Fruit fly (Drosophila melanogaster) whole organism, prepupa: ENCODE results near the gene GNBP1.
A peak's percentile ranks its signal among the peaks of the same experiment; 100 is the strongest.

ENCODE experiments used
- Blimp-1 ChIP-seq: fragments of 200-800 bp; sonication (Bioruptor generic); optimal IDR thresholded peaks from 3 replicates; lab custom pipeline; 2017; ENCODE audit warnings: missing biosample characterization, missing genetic modification characterization, mild to moderate bottlenecking, moderate library complexity, missing genetic modification reagents
- CG10631 ChIP-seq: fragments of 200-800 bp; sonication (Bioruptor generic); optimal IDR thresholded peaks from 2 replicates; lab custom pipeline; 2016; ENCODE audit warnings: missing biosample characterization, missing genetic modification characterization
- CG11294 ChIP-seq: fragments of 200-800 bp; sonication (Bioruptor generic); IDR thresholded peaks from 2 replicates; pipeline ENCODE4 v1.3.6; 2022; ENCODE audit warnings: missing biosample characterization, missing genetic modification characterization
- CG11902 ChIP-seq: fragments of 200-800 bp; sonication (Bioruptor generic); optimal IDR thresholded peaks from 3 replicates; lab custom pipeline; 2016; ENCODE audit warnings: missing biosample characterization, missing genetic modification characterization
- CG15336 ChIP-seq: fragments of 200-800 bp; sonication (Bioruptor generic); IDR thresholded peaks from 2 replicates; pipeline ENCODE4 v1.3.6; 2022; ENCODE audit warnings: missing biosample characterization, missing genetic modification characterization
- CG31627 ChIP-seq: fragments of 200-800 bp; sonication (Bioruptor generic); optimal IDR thresholded peaks from 3 replicates; lab custom pipeline; 2016; ENCODE audit warnings: missing biosample characterization, missing genetic modification characterization
- CG32006 ChIP-seq: fragments of 200-800 bp; sonication (Bioruptor generic); optimal IDR thresholded peaks from 3 replicates; lab custom pipeline; 2017; ENCODE audit warnings: missing biosample characterization, mild to moderate bottlenecking, missing genetic modification characterization
- CG34406 ChIP-seq: fragments of 200-800 bp; sonication (Bioruptor generic); optimal IDR thresholded peaks from 3 replicates; lab custom pipeline; 2016; ENCODE audit warnings: missing biosample characterization, missing genetic modification characterization
- CG3919 ChIP-seq: fragments of 200-800 bp; sonication (Bioruptor generic); optimal IDR thresholded peaks from 3 replicates; lab custom pipeline; 2016; ENCODE audit warnings: missing biosample characterization, missing genetic modification characterization
- CG4318 ChIP-seq: fragments of 200-800 bp; sonication (Bioruptor generic); optimal IDR thresholded peaks from 3 replicates; lab custom pipeline; 2017; ENCODE audit warnings: missing biosample characterization, mild to moderate bottlenecking, missing genetic modification characterization
- CG6276 ChIP-seq: fragments of 200-800 bp; sonication (Bioruptor generic); optimal IDR thresholded peaks from 2 replicates; lab custom pipeline; 2017; ENCODE audit warnings: missing biosample characterization, mild to moderate bottlenecking, missing genetic modification characterization
- CG6792 ChIP-seq: fragments of 200-800 bp; sonication (Bioruptor generic); optimal IDR thresholded peaks from 3 replicates; lab custom pipeline; 2016; ENCODE audit warnings: missing biosample characterization, missing genetic modification characterization
- CG6808 ChIP-seq: fragments of 200-800 bp; sonication (Bioruptor generic); optimal IDR thresholded peaks from 3 replicates; lab custom pipeline; 2017; ENCODE audit warnings: missing biosample characterization, missing genetic modification characterization, mild to moderate bottlenecking, moderate library complexity, missing genetic modification reagents
- CG8119 ChIP-seq: fragments of 200-800 bp; sonication (Bioruptor generic); IDR thresholded peaks from 3 replicates; pipeline ENCODE4 v1.3.6; 2022; ENCODE audit warnings: missing biosample characterization, missing genetic modification characterization
- CG8632 ChIP-seq: fragments of 200-800 bp; sonication (Bioruptor generic); optimal IDR thresholded peaks from 3 replicates; lab custom pipeline; 2016; ENCODE audit warnings: missing biosample characterization, missing genetic modification characterization
- CG9139 ChIP-seq: fragments of 200-800 bp; sonication (Bioruptor generic); optimal IDR thresholded peaks from 3 replicates; lab custom pipeline; 2017; ENCODE audit warnings: missing biosample characterization, mild to moderate bottlenecking, missing genetic modification characterization
- Eip75B ChIP-seq: fragments of 200-800 bp; sonication (Bioruptor generic); optimal IDR thresholded peaks from 3 replicates; lab custom pipeline; 2016; ENCODE audit warnings: missing biosample characterization, missing genetic modification characterization
- Eip78C ChIP-seq: fragments of 200-800 bp; sonication (Bioruptor generic); peaks from one replicate; lab custom pipeline; 2016; ENCODE audit warnings: missing biosample characterization, missing genetic modification characterization
- Ets21C ChIP-seq: fragments of 200-800 bp; sonication (Bioruptor generic); optimal IDR thresholded peaks from 3 replicates; lab custom pipeline; 2016; ENCODE audit warnings: missing biosample characterization, missing genetic modification characterization
- Ets96B ChIP-seq: fragments of 200-800 bp; optimal IDR thresholded peaks from 2 replicates; lab custom pipeline; 2019; ENCODE audit warnings: missing biosample characterization, mild to moderate bottlenecking, missing genetic modification characterization, moderate library complexity
- Hr39 ChIP-seq: fragments of 200-800 bp; sonication (Bioruptor generic); optimal IDR thresholded peaks from 2 replicates; lab custom pipeline; 2016; ENCODE audit warnings: missing biosample characterization, missing genetic modification characterization
- Hr4 ChIP-seq: fragments of 200-800 bp; sonication (Bioruptor generic); optimal IDR thresholded peaks from 3 replicates; lab custom pipeline; 2016; ENCODE audit warnings: missing biosample characterization, missing genetic modification characterization
- Lpt ChIP-seq: fragments of 200-800 bp; sonication (Bioruptor generic); optimal IDR thresholded peaks from 3 replicates; lab custom pipeline; 2016; ENCODE audit warnings: missing biosample characterization, missing genetic modification characterization
- Met ChIP-seq: fragments of 200-800 bp; sonication (Bioruptor generic); optimal IDR thresholded peaks from 3 replicates; lab custom pipeline; 2016; ENCODE audit warnings: missing biosample characterization, missing genetic modification characterization
- OdsH ChIP-seq: fragments of 200-800 bp; sonication (Bioruptor generic); optimal IDR thresholded peaks from 3 replicates; lab custom pipeline; 2016; ENCODE audit warnings: missing biosample characterization, missing genetic modification characterization
- Smox ChIP-seq: fragments of 200-800 bp; sonication (Bioruptor generic); optimal IDR thresholded peaks from 3 replicates; lab custom pipeline; 2016; ENCODE audit warnings: missing biosample characterization, missing genetic modification characterization
- Sox102F ChIP-seq: fragments of 200-800 bp; sonication (Bioruptor generic); optimal IDR thresholded peaks from 2 replicates; lab custom pipeline; 2016; ENCODE audit warnings: missing biosample characterization, mild to moderate bottlenecking, missing genetic modification characterization
- Sox14 ChIP-seq: fragments of 200-800 bp; sonication (Bioruptor generic); optimal IDR thresholded peaks from 3 replicates; lab custom pipeline; 2016; ENCODE audit warnings: missing biosample characterization, missing genetic modification characterization
- Sox15 ChIP-seq: fragments of 200-800 bp; sonication (Bioruptor generic); optimal IDR thresholded peaks from 3 replicates; lab custom pipeline; 2016; ENCODE audit warnings: missing biosample characterization, missing genetic modification characterization
- achi ChIP-seq: fragments of 200-800 bp; sonication (Bioruptor generic); optimal IDR thresholded peaks from 3 replicates; lab custom pipeline; 2016; ENCODE audit warnings: missing biosample characterization, missing genetic modification characterization
- acj6 ChIP-seq: fragments of 200-800 bp; sonication (Bioruptor generic); optimal IDR thresholded peaks from 3 replicates; lab custom pipeline; 2016; ENCODE audit warnings: missing biosample characterization, missing genetic modification characterization
- cyc ChIP-seq: fragments of 200-800 bp; sonication (Bioruptor generic); optimal IDR thresholded peaks from 3 replicates; lab custom pipeline; 2016; ENCODE audit warnings: missing biosample characterization, missing genetic modification characterization
- dsx ChIP-seq: fragments of 200-800 bp; optimal IDR thresholded peaks from 3 replicates; lab custom pipeline; 2019; ENCODE audit warnings: missing biosample characterization, mild to moderate bottlenecking, missing genetic modification characterization, moderate library complexity; ENCODE audit not compliant: poor library complexity, severe bottlenecking
- esn ChIP-seq: fragments of 200-800 bp; sonication (Bioruptor generic); optimal IDR thresholded peaks from 2 replicates; lab custom pipeline; 2016; ENCODE audit warnings: missing biosample characterization, mild to moderate bottlenecking, missing genetic modification characterization, moderate library complexity
- fd59A ChIP-seq: fragments of 200-800 bp; sonication (Bioruptor generic); optimal IDR thresholded peaks from 2 replicates; lab custom pipeline; 2017; ENCODE audit warnings: missing biosample characterization, mild to moderate bottlenecking, missing genetic modification characterization, missing genetic modification reagents
- fd85E ChIP-seq: fragments of 200-800 bp; sonication (Bioruptor generic); optimal IDR thresholded peaks from 3 replicates; lab custom pipeline; 2016; ENCODE audit warnings: missing biosample characterization, missing genetic modification characterization
- fkh ChIP-seq: fragments of 200-800 bp; sonication (Bioruptor generic); optimal IDR thresholded peaks from 3 replicates; lab custom pipeline; 2017; ENCODE audit warnings: missing biosample characterization, mild to moderate bottlenecking, missing genetic modification characterization, moderate library complexity
- lz ChIP-seq: fragments of 200-800 bp; sonication (Bioruptor generic); optimal IDR thresholded peaks from 3 replicates; lab custom pipeline; 2016; ENCODE audit warnings: missing biosample characterization, missing genetic modification characterization
- net ChIP-seq: fragments of 200-800 bp; sonication (Bioruptor generic); optimal IDR thresholded peaks from 3 replicates; lab custom pipeline; 2016; ENCODE audit warnings: missing biosample characterization, missing genetic modification characterization
- salr ChIP-seq, 2 experiments: fragments of 200-800 bp; sonication (Bioruptor generic); optimal IDR thresholded peaks; 3 replicates each; lab custom pipeline; 2016 to 2018; ENCODE audit warnings: missing biosample characterization in 2 of 2, missing genetic modification characterization in 2 of 2, mild to moderate bottlenecking in 1 of 2
- spab ChIP-seq: fragments of 200-800 bp; sonication (Bioruptor generic); optimal IDR thresholded peaks from 2 replicates; lab custom pipeline; 2017; ENCODE audit warnings: missing biosample characterization, mild to moderate bottlenecking, missing genetic modification characterization, missing genetic modification reagents
- svp ChIP-seq: fragments of 200-800 bp; sonication (Bioruptor generic); peaks from one replicate; lab custom pipeline; 2016; ENCODE audit warnings: missing biosample characterization, missing genetic modification characterization
- topi ChIP-seq: fragments of 200-800 bp; sonication (Bioruptor generic); optimal IDR thresholded peaks from 3 replicates; lab custom pipeline; 2016; ENCODE audit warnings: missing biosample characterization, missing genetic modification characterization
- vri ChIP-seq: fragments of 200-800 bp; sonication (Bioruptor generic); optimal IDR thresholded peaks from 3 replicates; lab custom pipeline; 2016; ENCODE audit warnings: missing biosample characterization, mild to moderate bottlenecking, missing genetic modification characterization

GNBP1 gene

DNA sequence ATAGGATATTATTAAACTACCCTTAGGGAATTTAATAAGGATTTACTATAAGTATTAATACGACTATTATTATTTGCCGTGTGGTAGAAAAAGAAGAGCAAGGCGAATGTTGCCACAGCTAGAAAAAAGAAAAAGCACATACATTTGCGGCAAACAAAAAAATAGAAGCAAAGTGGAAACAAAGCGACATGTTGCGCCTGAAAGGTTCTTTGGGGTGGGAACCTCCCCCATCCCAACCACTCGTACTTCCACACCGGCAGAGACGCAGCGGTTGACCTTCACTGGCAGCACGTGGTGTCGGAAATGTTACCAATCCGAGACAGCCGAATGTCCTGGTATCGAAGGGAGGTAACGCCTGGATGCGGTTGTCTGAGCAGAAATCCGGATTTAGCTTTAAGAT lies 38.3 kb upstream of the GNBP1 start:
- TF ChIP-seq CG8632 (no peak), Sox14 (GFP tag; lab: Kevin White, UChicago) (no peak), CG6808 (no peak), vri (GFP tag; lab: Kevin White, UChicago) (no peak)
- TF ChIP-seq, all 60 proteins: peak for 0

DNA sequence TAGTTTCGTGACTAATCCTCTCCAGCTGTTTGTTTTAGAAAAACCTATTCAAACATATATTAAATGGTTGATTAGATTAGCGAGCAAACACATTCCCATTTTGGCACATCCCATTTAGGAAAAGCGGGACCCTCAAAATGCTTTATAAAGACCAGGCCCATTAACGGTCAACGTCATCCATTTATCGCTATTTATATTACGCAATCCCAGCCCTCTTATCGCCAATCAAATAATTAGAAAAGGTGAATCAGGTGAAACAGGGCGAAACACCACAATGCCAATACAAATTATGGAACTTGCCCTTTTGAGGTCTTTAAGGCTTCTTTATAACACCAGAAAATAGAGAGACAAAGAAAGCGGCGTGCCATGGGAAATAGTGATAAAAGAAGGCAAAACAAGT lies 37.6 kb upstream of the GNBP1 start:
- TF ChIP-seq vri (GFP tag; lab: Kevin White, UChicago) (peak; percentile 56), Sox15 (no peak)
- TF ChIP-seq, all 60 proteins: peak for 1

DNA sequence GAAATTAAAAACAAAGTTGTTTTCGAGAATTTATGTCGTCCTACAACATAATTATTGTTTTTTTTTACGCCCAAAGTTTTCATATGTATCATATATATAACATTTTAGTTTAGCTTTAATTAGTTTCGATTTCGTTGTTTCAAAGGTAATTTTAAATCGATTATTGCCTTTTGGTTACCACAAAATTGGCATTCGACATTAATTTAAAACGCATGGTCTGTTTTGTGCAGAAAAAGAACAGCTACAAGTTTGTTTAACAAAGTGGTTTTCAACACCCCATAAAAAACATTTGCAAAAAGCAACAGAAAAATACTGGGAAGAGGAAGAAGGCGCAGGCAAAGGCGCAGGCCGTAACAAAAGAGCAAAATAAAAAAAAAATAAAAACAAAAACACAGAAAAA lies 37.1 kb upstream of the GNBP1 start:
- TF ChIP-seq Ets96B (tag; lab: Kevin White, UChicago): no peak
- TF ChIP-seq CG8632: no peak
- peak; percentile 77 for TF ChIP-seq Eip78C
- TF ChIP-seq Smox (GFP tag; lab: Kevin White, UChicago): no peak
- TF ChIP-seq dsx: no peak
- no peak for TF ChIP-seq Lpt (GFP tag; lab: Kevin White, UChicago)
- TF ChIP-seq esn: peak; percentile 13
- peak; percentile 30 for TF ChIP-seq achi
- no peak for TF ChIP-seq topi (GFP tag; lab: Kevin White, UChicago)
- TF ChIP-seq CG6808: no peak
- TF ChIP-seq svp: peak; percentile 19
- peak; percentile 60 for TF ChIP-seq CG32006 (GFP tag; lab: Kevin White, UChicago)
- TF ChIP-seq CG6276 (GFP tag; lab: Kevin White, UChicago): peak; percentile 10
- peak in 1 of 2 experiments; percentile 11 for TF ChIP-seq salr (GFP tag; optimal IDR thresholded peaks at IDR 0.05; lab: Kevin White, UChicago)
- no peak for TF ChIP-seq Eip75B (GFP tag; lab: Kevin White, UChicago)
- peak; percentile 27; the same call in 1 of the 2 replicates for TF ChIP-seq CG15336 (GFP tag; lab: Robert Waterston, UW)
- TF ChIP-seq CG10631 (GFP tag; lab: Kevin White, UChicago): peak; percentile 2
- no peak for TF ChIP-seq CG11294 (GFP tag; lab: Robert Waterston, UW)
- TF ChIP-seq CG34406 (GFP tag; lab: Kevin White, UChicago): peak; percentile 4
- no peak for TF ChIP-seq CG3919 (GFP tag; lab: Kevin White, UChicago)
- TF ChIP-seq fd59A (GFP tag; lab: Kevin White, UChicago): no peak
- TF ChIP-seq CG6792 (GFP tag; lab: Kevin White, UChicago): no peak
- no peak for TF ChIP-seq cyc (GFP tag; lab: Kevin White, UChicago)
- peak; percentile 42 for TF ChIP-seq Hr4 (GFP tag; lab: Kevin White, UChicago)
- peak; percentile 17 for TF ChIP-seq Met (GFP tag; lab: Kevin White, UChicago)
- TF ChIP-seq Ets21C (GFP tag; lab: Kevin White, UChicago): no peak
- TF ChIP-seq fd85E (GFP tag; lab: Kevin White, UChicago): no peak

DNA sequence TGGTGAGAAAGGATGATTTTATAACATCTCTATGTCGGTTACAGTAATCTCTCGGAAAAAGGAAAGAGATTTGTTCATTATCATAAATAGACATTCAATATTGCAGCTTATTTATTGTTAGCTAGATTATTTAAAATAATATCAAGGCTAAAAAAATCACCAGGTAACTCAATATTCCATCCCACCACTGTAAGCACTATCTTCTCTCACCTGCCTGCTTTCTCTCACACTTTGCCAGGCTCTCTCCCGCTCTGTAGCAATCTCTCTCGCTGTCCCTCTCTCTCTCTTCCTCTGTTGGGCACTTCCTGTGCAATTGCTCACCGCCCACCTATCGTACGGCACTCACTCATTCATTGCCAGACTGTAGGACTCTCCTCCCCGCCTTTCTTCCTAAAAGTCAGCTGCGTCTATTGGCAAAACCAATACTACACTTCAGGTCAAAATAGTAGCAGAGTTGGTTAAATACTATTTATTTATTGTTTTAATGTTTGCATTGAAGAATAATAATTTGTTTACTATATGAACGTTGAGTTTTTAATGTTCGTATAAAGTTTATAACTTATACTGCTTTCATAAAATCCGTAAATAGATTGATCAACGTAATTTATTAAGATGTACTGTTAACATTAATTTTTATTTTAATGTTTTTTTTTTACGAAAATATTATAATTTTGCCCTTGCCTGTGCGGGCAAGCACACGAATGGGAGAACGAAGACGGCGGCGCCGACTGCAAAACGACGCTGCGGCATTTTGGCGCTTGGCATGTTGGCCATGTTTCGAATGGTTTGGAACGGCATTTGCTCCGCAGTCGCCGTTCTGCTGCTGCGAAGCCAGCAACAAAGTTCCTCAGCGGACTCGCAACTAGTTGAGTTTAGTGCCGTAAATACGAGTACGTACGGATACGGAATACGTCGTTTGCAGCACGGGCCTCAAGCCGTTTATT lies 34.7 kb upstream of the GNBP1 start:
- TF ChIP-seq fd85E (GFP tag; lab: Kevin White, UChicago): peak; percentile 63
- peak; percentile 99 for TF ChIP-seq Hr4 (GFP tag; lab: Kevin White, UChicago)
- TF ChIP-seq Hr39: peak; percentile 95
- peak; percentile 96 for TF ChIP-seq acj6 (GFP tag; lab: Kevin White, UChicago)
- TF ChIP-seq Blimp-1 (GFP tag; lab: Kevin White, UChicago): peak; percentile 60
- peak; percentile 87 for TF ChIP-seq Sox102F (GFP tag; lab: Kevin White, UChicago)
- TF ChIP-seq CG4318 (GFP tag; lab: Kevin White, UChicago): peak; percentile 95
- TF ChIP-seq Ets96B (tag; lab: Kevin White, UChicago): peak; percentile 79
- peak; percentile 83 for TF ChIP-seq Ets21C (GFP tag; lab: Kevin White, UChicago)
- peak; percentile 81 for TF ChIP-seq vri (GFP tag; lab: Kevin White, UChicago)
- peak; percentile 94 for TF ChIP-seq CG32006 (GFP tag; lab: Kevin White, UChicago)
- peak; percentile 56 for TF ChIP-seq CG9139 (GFP tag; lab: Kevin White, UChicago)
- peak; percentile 94 for TF ChIP-seq CG31627 (GFP tag; lab: Kevin White, UChicago)
- peak; percentile 86 for TF ChIP-seq CG11902 (GFP tag; lab: Kevin White, UChicago)
- peak; percentile 54 for TF ChIP-seq fkh
- TF ChIP-seq net (GFP tag; lab: Kevin White, UChicago): peak; percentile 87
- TF ChIP-seq spab (GFP tag; lab: Kevin White, UChicago): peak; percentile 69
- TF ChIP-seq Met (GFP tag; lab: Kevin White, UChicago): peak; percentile 91
- TF ChIP-seq CG8119 (GFP tag; lab: Robert Waterston, UW): peak; percentile 97
- TF ChIP-seq lz: peak; percentile 84
- peak; percentile 95 for TF ChIP-seq achi
- TF ChIP-seq OdsH (GFP tag; lab: Kevin White, UChicago): peak; percentile 97
